Worm (Caenorhabditis elegans): ENCODE data around the gene Y55F3C.17.

Gene Y55F3C.17

DNA sequence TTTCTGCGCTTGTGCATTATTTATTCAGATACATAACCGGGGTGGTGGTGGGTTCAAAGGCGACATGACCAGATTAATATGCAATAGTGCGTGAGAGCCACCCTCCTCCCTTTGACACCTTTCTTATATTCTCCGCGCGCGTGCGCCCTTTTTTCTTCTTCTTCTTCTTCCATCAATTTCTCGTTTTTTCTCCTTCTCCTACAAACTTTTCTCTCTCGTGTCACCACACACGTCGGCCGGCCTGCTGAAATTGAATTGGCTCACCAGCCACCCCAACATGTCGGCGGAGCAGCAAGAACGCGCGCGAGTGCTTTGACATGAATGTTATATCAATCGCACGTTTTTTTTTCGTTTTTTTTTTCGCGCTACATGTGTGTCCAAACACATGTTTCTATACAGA, 38.6 kb downstream of the Y55F3C.17 start (continued):
- TF ChIP-seq snpc-4 (tag; optimal IDR thresholded peaks at IDR 0.05) (no peak), hlh-17 (GFP tag; optimal IDR thresholded peaks at IDR 0.05; ENCODE audit: borderline replicate concordance) (no peak), elt-2 (tag; optimal IDR thresholded peaks at IDR 0.05) (no peak), zip-4 (GFP tag; optimal IDR thresholded peaks at IDR 0.05) (no peak), rnt-1 (tag; optimal IDR thresholded peaks at IDR 0.05) (no peak), Y116A8C.19 (tag; optimal IDR thresholded peaks at IDR 0.05; ENCODE audit: borderline replicate concordance) (no peak), mdl-1 (tag; optimal IDR thresholded peaks at IDR 0.05) (no peak), sptf-1 (tag; optimal IDR thresholded peaks at IDR 0.05) (no peak), nhr-20 (tag; optimal IDR thresholded peaks at IDR 0.05) (no peak), xbp-1 (tag; optimal IDR thresholded peaks at IDR 0.05) (no peak), efl-1 (optimal IDR thresholded peaks at IDR 0.05) (no peak), efl-1 (GFP tag; optimal IDR thresholded peaks at IDR 0.05 in 1 of 2) (no peak), vab-15 (tag; optimal IDR thresholded peaks at IDR 0.05) (no peak), aly-2 (tag; optimal IDR thresholded peaks at IDR 0.05) (no peak), tbx-2 (tag; optimal IDR thresholded peaks at IDR 0.05) (no peak), efl-3 (GFP tag; optimal IDR thresholded peaks at IDR 0.05) (no peak), ceh-63 (GFP tag; optimal IDR thresholded peaks at IDR 0.05) (no peak), ceh-8 (GFP tag; optimal IDR thresholded peaks at IDR 0.05) (no peak), nhr-28 (tag; optimal IDR thresholded peaks at IDR 0.05) (no peak), ztf-11 (tag; optimal IDR thresholded peaks at IDR 0.05) (no peak), skn-1 (tag; optimal IDR thresholded peaks at IDR 0.05) (no peak), sox-4 (tag; optimal IDR thresholded peaks at IDR 0.05) (no peak), lir-3 (tag; optimal IDR thresholded peaks at IDR 0.05; ENCODE audit: poor library complexity) (no peak), nhr-237 (tag; optimal IDR thresholded peaks at IDR 0.05) (no peak), dsc-1 (tag; optimal IDR thresholded peaks at IDR 0.05) (peak; percentile 33), ces-1 (GFP tag; optimal IDR thresholded peaks at IDR 0.05) (no peak), hpl-2 (GFP tag; optimal IDR thresholded peaks at IDR 0.05) (no peak), fos-1 (tag; optimal IDR thresholded peaks at IDR 0.05) (no peak), unc-62 (GFP tag; optimal IDR thresholded peaks at IDR 0.05) (no peak), ceh-90 (tag; optimal IDR thresholded peaks at IDR 0.05) (no peak), lin-39 (tag; optimal IDR thresholded peaks at IDR 0.05) (no peak), unc-98 (GFP tag; IDR thresholded peaks at IDR 0.05) (no peak), lsy-2 (tag; optimal IDR thresholded peaks at IDR 0.05) (peak in 1 of 2 experiments; percentile 32), lin-35 (GFP tag; optimal IDR thresholded peaks at IDR 0.05) (no peak), pax-3 (tag; optimal IDR thresholded peaks at IDR 0.05) (no peak), nhr-11 (tag; optimal IDR thresholded peaks at IDR 0.05) (no peak), nhr-71 (tag; optimal IDR thresholded peaks at IDR 0.05) (peak; percentile 33), ama-1 (optimal IDR thresholded peaks at IDR 0.05) (no peak), fkh-10 (GFP tag; optimal IDR thresholded peaks at IDR 0.05) (peak; percentile 7), lin-15B (tag; optimal IDR thresholded peaks at IDR 0.05) (no peak), pag-3 (tag; optimal IDR thresholded peaks at IDR 0.05; ENCODE audit: borderline replicate concordance, insufficient read depth) (no peak), nhr-85 (tag) (no peak), nhr-12 (tag; optimal IDR thresholded peaks at IDR 0.05) (no peak), egl-13 (tag; optimal IDR thresholded peaks at IDR 0.05) (peak; percentile 0), pqm-1 (tag; optimal IDR thresholded peaks at IDR 0.05) (no peak), tlp-1 (tag; optimal IDR thresholded peaks at IDR 0.05) (no peak), lin-13 (GFP tag; optimal IDR thresholded peaks at IDR 0.05) (no peak), alr-1 (tag; optimal IDR thresholded peaks at IDR 0.05; ENCODE audit: borderline replicate concordance) (no peak), blmp-1 (tag; optimal IDR thresholded peaks at IDR 0.05) (no peak), nhr-77 (tag; optimal IDR thresholded peaks at IDR 0.05) (no peak), elt-3 (tag; optimal IDR thresholded peaks at IDR 0.05) (no peak), mep-1 (tag; optimal IDR thresholded peaks at IDR 0.05) (no peak), nhr-47 (tag; optimal IDR thresholded peaks at IDR 0.05) (peak; percentile 42), sup-37 (GFP tag; optimal IDR thresholded peaks at IDR 0.05) (no peak)
